Worm (Caenorhabditis elegans) whole organism, L4 larva: ENCODE measurements around the gene swsn-6.
A peak's percentile ranks its signal among the peaks of the same experiment; 100 is the strongest.

Source experiments
- T26A8.4 ChIP-seq: fragments of 200-800 bp; sonication (Bioruptor generic); IDR thresholded peaks from 2 replicates; pipeline ENCODE4 v1.3.6; 2022; ENCODE audit warnings: missing genetic modification characterization, missing compliant biosample characterization
- Y105C5A.15 ChIP-seq: fragments of 200-800 bp; sonication (Bioruptor generic); IDR thresholded peaks from 2 replicates; pipeline ENCODE4 v1.3.6; 2022; ENCODE audit warnings: missing genetic modification characterization, missing compliant biosample characterization
- ZK337.2 ChIP-seq: fragments of 200-800 bp; sonication (Bioruptor generic); IDR thresholded peaks from 2 replicates; pipeline ENCODE4 v1.3.6; 2022; ENCODE audit warnings: missing genetic modification reagents, missing genetic modification characterization, missing compliant biosample characterization
- ZK546.5 ChIP-seq, 2 experiments: sonication (generic microtip); optimal IDR thresholded peaks; 2 replicates each; lab custom pipeline; 2017; ENCODE audit warnings: missing biosample characterization in 2 of 2, missing genetic modification characterization in 2 of 2
- aha-1 ChIP-seq: fragments of 150-350 bp; peaks from one replicate; lab custom pipeline; 2014; ENCODE audit warnings: missing biosample characterization, missing genetic modification characterization
- aly-2 ChIP-seq: sonication (generic microtip); optimal IDR thresholded peaks from 2 replicates; lab custom pipeline; 2018; ENCODE audit warnings: missing biosample characterization, missing genetic modification characterization
- arid-1 ChIP-seq: fragments of 200-800 bp; sonication (Bioruptor generic); conservative IDR thresholded peaks from 2 replicates; pipeline ENCODE4 v1.3.6; 2022; ENCODE audit warnings: missing genetic modification reagents, missing genetic modification characterization, missing compliant biosample characterization
- ceh-32 ChIP-seq: sonication (generic microtip); optimal IDR thresholded peaks from 2 replicates; lab custom pipeline; 2016; ENCODE audit warnings: mild to moderate bottlenecking, missing genetic modification characterization, missing compliant biosample characterization; ENCODE audit not compliant: poor library complexity
- ceh-62 ChIP-seq: sonication (generic microtip); optimal IDR thresholded peaks from 2 replicates; lab custom pipeline; 2017; ENCODE audit warnings: missing biosample characterization, missing genetic modification characterization
- cey-2 ChIP-seq: sonication (generic microtip); optimal IDR thresholded peaks from 3 replicates; lab custom pipeline; 2017; ENCODE audit warnings: missing genetic modification characterization, mild to moderate bottlenecking, missing compliant biosample characterization, antibody characterized with exemption, borderline replicate concordance; ENCODE audit not compliant: insufficient read depth
- ctbp-1 ChIP-seq: fragments of 200-800 bp; sonication (Bioruptor generic); IDR thresholded peaks from 2 replicates; pipeline ENCODE4 v1.3.6; 2022; ENCODE audit warnings: missing genetic modification reagents, missing genetic modification characterization, missing compliant biosample characterization
- daf-16 ChIP-seq, 3 experiments: sonication (generic microtip); optimal IDR thresholded peaks; 2 replicates each; lab custom pipeline; 2016 to 2017; ENCODE audit warnings: missing genetic modification characterization in 3 of 3, missing genetic modification reagents in 3 of 3, mild to moderate bottlenecking in 2 of 3, missing compliant biosample characterization in 2 of 3, missing biosample characterization in 1 of 3, moderate library complexity in 1 of 3
- daf-8 ChIP-seq: fragments of 200-800 bp; sonication (Bioruptor generic); IDR thresholded peaks from 2 replicates; pipeline ENCODE4 v1.3.6; 2022; ENCODE audit warnings: missing genetic modification characterization, missing compliant biosample characterization
- dmd-6 ChIP-seq: fragments of 200-800 bp; sonication (Bioruptor generic); IDR thresholded peaks from 2 replicates; pipeline ENCODE4 v1.3.6; 2022; ENCODE audit warnings: missing genetic modification reagents, missing genetic modification characterization, missing compliant biosample characterization
- dmd-8 ChIP-seq: fragments of 200-800 bp; sonication (Bioruptor generic); IDR thresholded peaks from 2 replicates; pipeline ENCODE4 v1.3.6; 2022; ENCODE audit warnings: missing genetic modification characterization, missing compliant biosample characterization
- dmd-9 ChIP-seq: fragments of 200-800 bp; sonication (Bioruptor generic); IDR thresholded peaks from 2 replicates; pipeline ENCODE4 v1.3.6; 2022; ENCODE audit warnings: missing genetic modification reagents, missing genetic modification characterization, missing compliant biosample characterization
- duxl-1 ChIP-seq: sonication (generic microtip); optimal IDR thresholded peaks from 2 replicates; lab custom pipeline; 2016; ENCODE audit warnings: mild to moderate bottlenecking, missing genetic modification characterization, moderate library complexity, missing compliant biosample characterization; ENCODE audit not compliant: poor library complexity
- dve-1 ChIP-seq: sonication (generic microtip); optimal IDR thresholded peaks from 2 replicates; lab custom pipeline; 2017; ENCODE audit warnings: antibody characterized with exemption, mild to moderate bottlenecking, missing genetic modification characterization, missing compliant biosample characterization; ENCODE audit not compliant: insufficient read depth
- gei-8 ChIP-seq: fragments of 200-800 bp; sonication (Bioruptor generic); optimal IDR thresholded peaks from 2 replicates; lab custom pipeline; 2018; ENCODE audit warnings: mild to moderate bottlenecking, missing genetic modification characterization, missing compliant biosample characterization
- hif-1 ChIP-seq, 2 experiments: sonication (generic microtip); optimal IDR thresholded peaks; 2 replicates each; lab custom pipeline; 2016 to 2017; ENCODE audit warnings: missing compliant biosample characterization in 2 of 2, missing genetic modification characterization in 2 of 2, missing genetic modification reagents in 2 of 2, missing genotype in 2 of 2, mild to moderate bottlenecking in 1 of 2
- hlh-11 ChIP-seq: fragments of 200-800 bp; sonication (Bioruptor generic); optimal IDR thresholded peaks from 2 replicates; lab custom pipeline; 2018; ENCODE audit warnings: mild to moderate bottlenecking, missing genetic modification characterization, missing compliant biosample characterization
- hlh-30 ChIP-seq: sonication (generic microtip); optimal IDR thresholded peaks from 2 replicates; lab custom pipeline; 2017; ENCODE audit warnings: antibody characterized with exemption, mild to moderate bottlenecking, missing genetic modification characterization, missing compliant biosample characterization; ENCODE audit not compliant: insufficient read depth
- lin-13 ChIP-seq: fragments of 150-350 bp; optimal IDR thresholded peaks from 2 replicates; lab custom pipeline; 2014; ENCODE audit warnings: missing biosample characterization, missing genetic modification reagents, missing genetic modification characterization
- lin-15B ChIP-seq: fragments of 150-350 bp; sonication (generic microtip); optimal IDR thresholded peaks from 3 replicates; lab custom pipeline; 2014; ENCODE audit warnings: missing biosample characterization, missing genetic modification characterization
- lin-29 ChIP-seq: fragments of 200-800 bp; sonication (Bioruptor generic); IDR thresholded peaks from 2 replicates; pipeline ENCODE4 v1.3.6; 2022; ENCODE audit warnings: missing genetic modification reagents, missing genetic modification characterization, missing compliant biosample characterization
- lin-38 ChIP-seq: fragments of 200-800 bp; sonication (Bioruptor generic); IDR thresholded peaks from 2 replicates; pipeline ENCODE4 v1.3.6; 2022; ENCODE audit warnings: missing genetic modification reagents, missing genetic modification characterization, missing compliant biosample characterization
- lsy-2 ChIP-seq, 2 experiments: fragments of 150-350 bp in 1 of 2; sonication (generic microtip) in 1 of 2; optimal IDR thresholded peaks; 2 replicates each; lab custom pipeline; 2014 to 2017; ENCODE audit warnings: missing biosample characterization in 2 of 2, missing genetic modification characterization in 2 of 2
- madf-9 ChIP-seq: fragments of 200-800 bp; sonication (Bioruptor generic); conservative IDR thresholded peaks from 2 replicates; pipeline ENCODE4 v1.3.6; 2022; ENCODE audit warnings: missing genetic modification reagents, missing genetic modification characterization, missing compliant biosample characterization
- mdl-1 ChIP-seq, 2 experiments: fragments of 150-350 bp in 1 of 2; sonication (generic microtip) in 1 of 2; optimal IDR thresholded peaks; 2 replicates each; lab custom pipeline; 2014 to 2017; ENCODE audit warnings: missing biosample characterization in 2 of 2, missing genetic modification characterization in 2 of 2
- mep-1 ChIP-seq: fragments of 150-350 bp; sonication (generic microtip); optimal IDR thresholded peaks from 3 replicates; lab custom pipeline; 2014; ENCODE audit warnings: missing biosample characterization, missing genetic modification characterization
- mes-2 ChIP-seq: sonication (generic microtip); optimal IDR thresholded peaks from 2 replicates; lab custom pipeline; 2016; ENCODE audit warnings: missing genotype, mild to moderate bottlenecking, missing genetic modification characterization, missing compliant biosample characterization; ENCODE audit not compliant: poor library complexity, severe bottlenecking
- mxl-3 ChIP-seq: fragments of 200-800 bp; sonication (Bioruptor generic); optimal IDR thresholded peaks from 2 replicates; lab custom pipeline; 2018; ENCODE audit warnings: mild to moderate bottlenecking, missing genetic modification characterization, missing compliant biosample characterization
- nhr-102 ChIP-seq: sonication (generic microtip); optimal IDR thresholded peaks from 2 replicates; lab custom pipeline; 2016; ENCODE audit warnings: mild to moderate bottlenecking, missing genetic modification characterization, moderate library complexity, missing compliant biosample characterization
- nhr-28 ChIP-seq: fragments of 150-350 bp; optimal IDR thresholded peaks from 2 replicates; lab custom pipeline; 2014; ENCODE audit warnings: missing biosample characterization, missing genetic modification characterization
- nhr-6 ChIP-seq: fragments of 150-350 bp; optimal IDR thresholded peaks from 2 replicates; lab custom pipeline; 2014; ENCODE audit warnings: missing biosample characterization, missing genetic modification characterization
- nhr-76 ChIP-seq: fragments of 150-350 bp; optimal IDR thresholded peaks from 2 replicates; lab custom pipeline; 2014; ENCODE audit warnings: missing biosample characterization, missing genetic modification characterization
- nhr-77 ChIP-seq: fragments of 150-350 bp; optimal IDR thresholded peaks from 2 replicates; lab custom pipeline; 2014; ENCODE audit warnings: missing biosample characterization, missing genetic modification characterization
- pha-4 ChIP-seq, 2 experiments: fragments of 150-350 bp in 1 of 2; fragments of 200-800 bp in 1 of 2; sonication (Bioruptor generic) in 1 of 2; IDR thresholded peaks in 1 of 2; optimal IDR thresholded peaks in 1 of 2; 2 replicates each; pipeline versions ENCODE4 v1.3.6 to Lab custom; 2014 to 2022; ENCODE audit warnings: missing genetic modification characterization in 2 of 2, missing genetic modification reagents in 2 of 2, missing biosample characterization in 1 of 2, missing compliant biosample characterization in 1 of 2
- rbr-2 ChIP-seq: sonication (generic microtip); optimal IDR thresholded peaks from 2 replicates; lab custom pipeline; 2016; ENCODE audit warnings: missing genotype, missing genetic modification characterization, missing compliant biosample characterization
- snpc-1.2 ChIP-seq: fragments of 200-800 bp; sonication (Bioruptor generic); IDR thresholded peaks from 2 replicates; pipeline ENCODE4 v1.3.6; 2022; ENCODE audit warnings: missing genetic modification reagents, missing genetic modification characterization, missing compliant biosample characterization
- spr-1 ChIP-seq: sonication (generic microtip); optimal IDR thresholded peaks from 2 replicates; lab custom pipeline; 2016; ENCODE audit warnings: mild to moderate bottlenecking, missing genetic modification characterization, missing compliant biosample characterization
- unc-130 ChIP-seq: sonication (generic microtip); optimal IDR thresholded peaks from 2 replicates; lab custom pipeline; 2016; ENCODE audit warnings: missing genetic modification reagents, missing genetic modification characterization, missing compliant biosample characterization
- unc-62 ChIP-seq, 3 experiments: fragments of 150-350 bp in 1 of 3; sonication (generic microtip); optimal IDR thresholded peaks in 2 of 3; peaks in 1 of 3; 1 replicate in 1 of 3; 2 replicates in 2 of 3; lab custom pipeline; 2014 to 2017; ENCODE audit warnings: missing biosample characterization in 3 of 3, missing genetic modification characterization in 3 of 3, missing genetic modification reagents in 3 of 3, missing genotype in 1 of 3
- zag-1 ChIP-seq: fragments of 150-350 bp; optimal IDR thresholded peaks from 2 replicates; lab custom pipeline; 2014; ENCODE audit warnings: missing biosample characterization, missing genetic modification characterization
- zfp-3 ChIP-seq: fragments of 200-800 bp; sonication (Bioruptor generic); conservative IDR thresholded peaks from 2 replicates; pipeline ENCODE4 v1.3.6; 2022; ENCODE audit warnings: missing genetic modification reagents, missing genetic modification characterization, missing compliant biosample characterization

swsn-6 gene

DNA sequence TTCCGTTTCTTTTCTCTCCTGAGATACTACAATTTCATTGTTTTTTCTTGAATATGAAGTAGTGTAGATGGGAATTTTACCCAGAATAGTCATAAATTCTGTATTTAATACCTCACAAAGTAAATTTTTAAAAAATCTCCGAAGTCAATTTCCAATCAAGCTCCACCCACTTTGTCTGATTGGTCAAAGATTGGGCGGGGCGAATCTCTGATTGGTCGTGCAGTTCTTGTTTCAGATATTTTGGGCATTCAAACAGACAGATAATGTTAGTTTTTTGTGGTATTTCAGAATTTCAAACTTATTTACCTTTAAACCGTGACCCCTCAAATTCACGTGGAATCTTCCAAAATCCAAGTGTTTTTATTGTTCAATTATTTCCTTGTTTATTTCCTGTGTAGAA, 34.3 kb upstream of the swsn-6 start, which contains the start of gene F41H10.5 (continued):
- TF ChIP-seq arid-1 (GFP tag; lab: Robert Waterston, UW) (no peak), zfp-3 (GFP tag; lab: Robert Waterston, UW) (no peak), mxl-3 (GFP tag; lab: Kevin White, UChicago) (no peak)

DNA sequence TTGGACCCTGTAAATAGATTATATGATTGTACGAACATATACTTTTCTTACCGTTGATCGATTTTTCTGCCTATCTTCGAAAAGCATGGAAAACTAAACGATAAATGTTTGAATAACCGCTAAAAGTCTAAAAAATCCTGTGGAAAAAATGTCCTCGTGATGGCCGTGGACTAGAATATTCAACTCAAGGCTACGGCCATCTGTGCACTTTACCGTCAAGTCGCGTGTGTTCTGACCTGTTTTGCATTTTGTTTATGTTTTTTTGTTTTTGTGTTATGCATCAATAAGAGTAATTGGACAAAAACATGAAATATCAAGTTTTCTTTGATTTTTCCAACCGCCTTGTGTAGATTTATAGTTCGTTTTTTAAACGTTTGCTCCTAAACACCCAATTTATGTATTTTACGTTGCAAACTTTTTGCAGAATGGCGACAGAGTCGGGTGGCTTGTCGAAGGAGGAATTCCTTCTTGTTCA, 30.7 kb upstream of the swsn-6 start, which contains the start of the genes hda-6 and F41H10.4:
hda-6 (minus strand) TSS at position 172 of the 475 bp plus-strand sequence.
F41H10.4 (plus strand) TSS at position 425 of the 475 bp plus-strand sequence.
- TF ChIP-seq T26A8.4 (peak; percentile 38; the same call in 1 of the 2 replicates), dmd-8 (GFP tag; lab: Robert Waterston, UW) (no peak), mep-1 (tag; lab: Kevin White, UChicago) (peak; percentile 77), dmd-9 (GFP tag; lab: Robert Waterston, UW) (peak; percentile 73; the same call in 1 of the 2 replicates), cey-2 (tag; lab: Kevin White, UChicago) (no peak), daf-16 (GFP tag; optimal IDR thresholded peaks at IDR 0.05; lab: Kevin White, UChicago) (peak in 1 of 2 experiments; percentile 83), daf-16 (tag; optimal IDR thresholded peaks at IDR 0.05; lab: Kevin White, UChicago) (peak; percentile 71), ceh-62 (tag; lab: Kevin White, UChicago) (no peak), gei-8 (GFP tag; lab: Kevin White, UChicago) (no peak), unc-130 (GFP tag; lab: Kevin White, UChicago) (peak; percentile 85), daf-8 (GFP tag; lab: Robert Waterston, UW) (no peak), nhr-28 (tag; lab: Kevin White, UChicago) (peak; percentile 20), lin-15B (tag; lab: Kevin White, UChicago) (peak; percentile 41), madf-9 (0 out of 2 replicates have a peak, but pooled peaks have one; percentile 38), unc-62 (GFP tag; optimal IDR thresholded peaks at IDR 0.05 in 1 of 2; lab: Kevin White, UChicago) (peak in 1 of 2 experiments; percentile 81), unc-62 (tag; optimal IDR thresholded peaks at IDR 0.05; lab: Kevin White, UChicago) (no peak), pha-4 (GFP tag; IDR thresholded peaks at IDR 0.05; lab: Robert Waterston, UW) (no peak), pha-4 (tag; optimal IDR thresholded peaks at IDR 0.05; lab: Kevin White, UChicago) (peak; percentile 81), lin-13 (GFP tag; lab: Kevin White, UChicago) (peak; percentile 14), mes-2 (peak; percentile 97), nhr-77 (tag; lab: Kevin White, UChicago) (no peak), aly-2 (tag; lab: Kevin White, UChicago) (no peak), snpc-1.2 (peak; percentile 67; the same call in 1 of the 2 replicates), spr-1 (tag; lab: Kevin White, UChicago) (peak; percentile 18), hlh-30 (tag; lab: Kevin White, UChicago) (peak; percentile 96), duxl-1 (peak; percentile 49), zag-1 (tag; lab: Kevin White, UChicago) (no peak), dmd-6 (GFP tag; lab: Robert Waterston, UW) (peak; percentile 35), arid-1 (GFP tag; lab: Robert Waterston, UW) (0 out of 2 replicates have a peak, but pooled peaks have one; percentile 27), nhr-102 (tag; lab: Kevin White, UChicago) (peak; percentile 9), aha-1 (tag; lab: Kevin White, UChicago) (peak; percentile 22), mdl-1 (tag; optimal IDR thresholded peaks at IDR 0.05; lab: Kevin White, UChicago) (peak in 1 of 2 experiments; percentile 36), hif-1 (tag; optimal IDR thresholded peaks at IDR 0.05; lab: Kevin White, UChicago) (peak in 1 of 2 experiments; percentile 78), hlh-11 (tag; lab: Kevin White, UChicago) (peak; percentile 72), Y105C5A.15 (GFP tag; lab: Robert Waterston, UW) (no peak), ctbp-1 (GFP tag; lab: Robert Waterston, UW) (no peak), ZK546.5 (tag; optimal IDR thresholded peaks at IDR 0.05; lab: Kevin White, UChicago) (no peak), nhr-6 (tag; lab: Kevin White, UChicago) (peak; percentile 66), nhr-76 (no peak), rbr-2 (tag; lab: Kevin White, UChicago) (peak; percentile 34), lin-38 (GFP tag; lab: Robert Waterston, UW) (peak; percentile 79), mxl-3 (GFP tag; lab: Kevin White, UChicago) (peak; percentile 68), lsy-2 (tag; optimal IDR thresholded peaks at IDR 0.05; lab: Kevin White, UChicago) (peak in 1 of 2 experiments; percentile 91), lin-29 (GFP tag; lab: Robert Waterston, UW) (no peak), ceh-32 (tag; lab: Kevin White, UChicago) (no peak), dve-1 (tag; lab: Kevin White, UChicago) (peak; percentile 69), ZK337.2 (GFP tag; lab: Robert Waterston, UW) (peak; percentile 40; the same call in 1 of the 2 replicates)
